Worm (Caenorhabditis elegans): ENCODE measurements around the gene C35D10.1.

DNA sequence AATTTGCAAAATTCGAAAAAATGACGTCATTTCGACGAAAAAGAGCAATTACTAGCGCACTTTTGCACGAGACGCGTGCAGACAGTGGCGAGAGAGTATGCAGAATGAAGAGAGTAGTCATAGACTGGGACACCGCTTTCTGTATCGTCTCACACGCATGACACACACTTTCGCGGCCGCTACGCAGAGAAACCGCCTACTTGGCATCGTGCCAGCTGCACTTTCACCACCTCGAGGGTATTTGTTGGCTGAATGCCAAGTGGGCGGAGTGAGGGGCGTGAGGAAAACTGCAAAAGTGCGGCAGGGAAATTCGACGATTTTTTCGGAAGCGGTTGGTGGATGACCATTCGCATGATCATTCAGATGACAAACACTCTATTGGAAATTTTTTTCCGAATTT lies 20.2 kb downstream of the C35D10.1 start:
- no peak for TF ChIP-seq che-1 (tag; optimal IDR thresholded peaks at IDR 0.05)
- peak; percentile 53 for TF ChIP-seq ceh-6 (GFP tag; optimal IDR thresholded peaks at IDR 0.05)
- TF ChIP-seq ttx-3 (tag; optimal IDR thresholded peaks at IDR 0.05) = no peak
- TF ChIP-seq nfya-1 (tag; optimal IDR thresholded peaks at IDR 0.05) = peak; percentile 97

Measured in whole organism, late embryonic.